Fruit fly (Drosophila melanogaster) whole organism, embryonic: ENCODE results near the gene Prim1.

Source experiments
- CG10543 ChIP-seq: fragments of 200-800 bp; sonication (Bioruptor generic); optimal IDR thresholded peaks from 3 replicates; lab custom pipeline; 2017; ENCODE audit warnings: missing biosample characterization, mild to moderate bottlenecking, missing genetic modification characterization, moderate library complexity
- CG11560 ChIP-seq: fragments of 200-800 bp; sonication (Bioruptor generic); IDR thresholded peaks from 3 replicates; pipeline ENCODE4 v1.3.6; 2022; ENCODE audit warnings: missing biosample characterization, missing genetic modification characterization
- CG12769 ChIP-seq: fragments of 200-800 bp; sonication (Bioruptor generic); optimal IDR thresholded peaks from 2 replicates; lab custom pipeline; 2019; ENCODE audit warnings: missing biosample characterization, mild to moderate bottlenecking, missing genetic modification characterization, moderate library complexity
- CG13296 ChIP-seq: fragments of 200-800 bp; sonication (Bioruptor generic); optimal IDR thresholded peaks from 3 replicates; lab custom pipeline; 2018; ENCODE audit warnings: missing biosample characterization, mild to moderate bottlenecking, missing genetic modification characterization
- CG14667 ChIP-seq: fragments of 200-800 bp; sonication (Bioruptor generic); IDR thresholded peaks from 2 replicates; pipeline ENCODE4 v1.3.6; 2022; ENCODE audit warnings: missing biosample characterization, missing genetic modification characterization
- CG1647 ChIP-seq: fragments of 200-800 bp; sonication (Bioruptor generic); optimal IDR thresholded peaks from 3 replicates; lab custom pipeline; 2016; ENCODE audit warnings: missing biosample characterization, missing genetic modification characterization
- CG17328 ChIP-seq: fragments of 200-800 bp; sonication (Bioruptor generic); IDR thresholded peaks from 2 replicates; pipeline ENCODE4 v1.3.6; 2022; ENCODE audit warnings: missing biosample characterization, missing genetic modification characterization
- CG1792 ChIP-seq: fragments of 200-800 bp; sonication (Bioruptor generic); optimal IDR thresholded peaks from 2 replicates; lab custom pipeline; 2016; ENCODE audit warnings: missing biosample characterization, missing genetic modification characterization
- CG18764 ChIP-seq: fragments of 200-800 bp; sonication (Bioruptor generic); optimal IDR thresholded peaks from 3 replicates; lab custom pipeline; 2016; ENCODE audit warnings: missing biosample characterization, missing genetic modification characterization
- CG2116 ChIP-seq: fragments of 200-800 bp; sonication (Bioruptor generic); optimal IDR thresholded peaks from 3 replicates; lab custom pipeline; 2018; ENCODE audit warnings: missing biosample characterization, mild to moderate bottlenecking, missing genetic modification characterization
- CG2875 ChIP-seq: fragments of 200-800 bp; sonication (Bioruptor generic); optimal IDR thresholded peaks from 2 replicates; lab custom pipeline; 2017; ENCODE audit warnings: missing biosample characterization, mild to moderate bottlenecking, missing genetic modification characterization, missing genetic modification reagents
- CG30020 ChIP-seq: fragments of 200-800 bp; optimal IDR thresholded peaks from 2 replicates; lab custom pipeline; 2019; ENCODE audit warnings: missing biosample characterization, mild to moderate bottlenecking, missing genetic modification characterization, moderate library complexity
- CG32532 ChIP-seq: fragments of 200-800 bp; sonication (Bioruptor generic); IDR thresholded peaks from 2 replicates; pipeline ENCODE4 v1.3.6; 2022; ENCODE audit warnings: missing biosample characterization, missing genetic modification characterization
- CG32772 ChIP-seq: fragments of 200-800 bp; sonication (Bioruptor generic); IDR thresholded peaks from 2 replicates; pipeline ENCODE4 v1.3.6; 2022; ENCODE audit warnings: missing biosample characterization, missing genetic modification characterization
- CG34422 ChIP-seq: fragments of 200-800 bp; sonication (Bioruptor generic); IDR thresholded peaks from 3 replicates; pipeline ENCODE4 v1.3.6; 2022; ENCODE audit warnings: missing biosample characterization, missing genetic modification characterization
- CG3838 ChIP-seq: fragments of 200-800 bp; sonication (Bioruptor generic); optimal IDR thresholded peaks from 3 replicates; lab custom pipeline; 2016; ENCODE audit warnings: missing biosample characterization, missing genetic modification characterization
- CG4360 ChIP-seq: fragments of 200-800 bp; sonication (Bioruptor generic); IDR thresholded peaks from 2 replicates; pipeline ENCODE4 v1.3.6; 2022; ENCODE audit warnings: missing biosample characterization, missing genetic modification characterization
- CG6683 ChIP-seq: fragments of 200-800 bp; sonication (Bioruptor generic); optimal IDR thresholded peaks from 2 replicates; lab custom pipeline; 2017; ENCODE audit warnings: missing biosample characterization, mild to moderate bottlenecking, missing genetic modification characterization, missing genetic modification reagents
- CG9817 ChIP-seq: fragments of 200-800 bp; sonication (Bioruptor generic); optimal IDR thresholded peaks from 2 replicates; lab custom pipeline; 2018; ENCODE audit warnings: missing biosample characterization, mild to moderate bottlenecking, missing genetic modification characterization, moderate library complexity
- Fer3 ChIP-seq: fragments of 200-800 bp; sonication (Bioruptor generic); optimal IDR thresholded peaks from 2 replicates; lab custom pipeline; 2018; ENCODE audit warnings: missing biosample characterization, mild to moderate bottlenecking, missing genetic modification characterization, moderate library complexity
- HmgZ ChIP-seq: fragments of 200-800 bp; sonication (Bioruptor generic); optimal IDR thresholded peaks from 2 replicates; lab custom pipeline; 2018; ENCODE audit warnings: missing biosample characterization, mild to moderate bottlenecking, missing genetic modification characterization
- Hmx ChIP-seq: fragments of 200-800 bp; sonication (Bioruptor generic); optimal IDR thresholded peaks from 2 replicates; lab custom pipeline; 2016; ENCODE audit warnings: missing biosample characterization, missing genetic modification characterization
- Lpt ChIP-seq: fragments of >200 bp; optimal IDR thresholded peaks from 2 replicates; lab custom pipeline; 2018; ENCODE audit warnings: missing biosample characterization, missing genetic modification characterization
- Neu2 ChIP-seq: fragments of 200-800 bp; sonication (Bioruptor generic); optimal IDR thresholded peaks from 3 replicates; lab custom pipeline; 2016; ENCODE audit warnings: missing biosample characterization, missing genetic modification characterization, borderline replicate concordance
- Opbp ChIP-seq: fragments of 200-800 bp; sonication (Bioruptor generic); IDR thresholded peaks from 3 replicates; pipeline ENCODE4 v1.3.6; 2022; ENCODE audit warnings: missing biosample characterization, missing genetic modification characterization; ENCODE audit not compliant: partially characterized antibody
- Rfx ChIP-seq: fragments of 200-800 bp; sonication (Bioruptor generic); IDR thresholded peaks from 2 replicates; pipeline ENCODE4 v1.3.6; 2022; ENCODE audit warnings: missing biosample characterization, missing genetic modification characterization
- Six4 ChIP-seq: fragments of 200-800 bp; sonication (Bioruptor generic); optimal IDR thresholded peaks from 2 replicates; lab custom pipeline; 2016; ENCODE audit warnings: missing biosample characterization, missing genetic modification characterization
- Sox102F ChIP-seq: fragments of 200-800 bp; sonication (Bioruptor generic); optimal IDR thresholded peaks from 2 replicates; lab custom pipeline; 2018; ENCODE audit warnings: missing biosample characterization, mild to moderate bottlenecking, missing genetic modification characterization, moderate library complexity
- Stat92E ChIP-seq, 3 experiments: fragments of >200 bp in 2 of 3; fragments of 200-800 bp in 1 of 3; sonication (Bioruptor generic) in 1 of 3; optimal IDR thresholded peaks; 2 replicates each; lab custom pipeline; 2017 to 2019; ENCODE audit warnings: missing biosample characterization in 3 of 3, missing genetic modification characterization in 3 of 3, mild to moderate bottlenecking in 1 of 3, moderate library complexity in 1 of 3
- Vsx1 ChIP-seq: fragments of 200-800 bp; sonication (Bioruptor generic); optimal IDR thresholded peaks from 2 replicates; lab custom pipeline; 2017; ENCODE audit warnings: missing biosample characterization, mild to moderate bottlenecking, missing genetic modification characterization, missing genetic modification reagents
- ac ChIP-seq: fragments of 200-800 bp; sonication (Bioruptor generic); optimal IDR thresholded peaks from 3 replicates; lab custom pipeline; 2017; ENCODE audit warnings: missing biosample characterization, mild to moderate bottlenecking, missing genetic modification characterization
- aop ChIP-seq: fragments of 200-800 bp; sonication (Bioruptor generic); IDR thresholded peaks from 2 replicates; pipeline ENCODE4 v1.3.6; 2022; ENCODE audit warnings: missing biosample characterization, missing genetic modification characterization
- bab2 ChIP-seq: fragments of 200-800 bp; sonication (Bioruptor generic); optimal IDR thresholded peaks from 2 replicates; lab custom pipeline; 2016; ENCODE audit warnings: missing biosample characterization, missing genetic modification characterization
- croc ChIP-seq: fragments of 200-800 bp; sonication (Bioruptor generic); conservative IDR thresholded peaks from 3 replicates; pipeline ENCODE4 v1.3.6; 2022; ENCODE audit warnings: missing biosample characterization, missing genetic modification characterization
- dan ChIP-seq: fragments of 200-800 bp; sonication (Bioruptor generic); IDR thresholded peaks from 2 replicates; pipeline ENCODE4 v1.3.6; 2022; ENCODE audit warnings: missing biosample characterization, missing genetic modification characterization
- dmrt99B ChIP-seq: fragments of 200-800 bp; sonication (Bioruptor generic); optimal IDR thresholded peaks from 2 replicates; lab custom pipeline; 2018; ENCODE audit warnings: missing biosample characterization, mild to moderate bottlenecking, missing genetic modification characterization, moderate library complexity
- eve ChIP-seq, 2 experiments: fragments of >200 bp; optimal IDR thresholded peaks; 2 replicates each; lab custom pipeline; 2017; ENCODE audit warnings: missing biosample characterization in 2 of 2, missing genetic modification characterization in 2 of 2
- ftz-f1 ChIP-seq: fragments of 200-800 bp; sonication (Bioruptor generic); optimal IDR thresholded peaks from 2 replicates; lab custom pipeline; 2016; ENCODE audit warnings: missing biosample characterization, missing genetic modification characterization
- gfzf ChIP-seq: fragments of 200-800 bp; sonication (Bioruptor generic); optimal IDR thresholded peaks from 2 replicates; lab custom pipeline; 2016; ENCODE audit warnings: missing biosample characterization, mild to moderate bottlenecking, missing genetic modification characterization, moderate library complexity
- her ChIP-seq: fragments of 200-800 bp; sonication (Bioruptor generic); optimal IDR thresholded peaks from 2 replicates; lab custom pipeline; 2016; ENCODE audit warnings: missing biosample characterization, missing genetic modification characterization
- jumu ChIP-seq: fragments of 200-800 bp; sonication (Bioruptor generic); optimal IDR thresholded peaks from 3 replicates; lab custom pipeline; 2016; ENCODE audit warnings: missing biosample characterization, missing genetic modification characterization
- lbe ChIP-seq: fragments of 200-800 bp; sonication (Bioruptor generic); optimal IDR thresholded peaks from 2 replicates; lab custom pipeline; 2016; ENCODE audit warnings: missing biosample characterization, mild to moderate bottlenecking, missing genetic modification characterization
- pita ChIP-seq: fragments of 200-800 bp; sonication (Bioruptor generic); optimal IDR thresholded peaks from 2 replicates; lab custom pipeline; 2017; ENCODE audit warnings: missing biosample characterization, mild to moderate bottlenecking, missing genetic modification characterization
- pros ChIP-seq: fragments of 200-800 bp; sonication (Bioruptor generic); optimal IDR thresholded peaks from 3 replicates; lab custom pipeline; 2019; ENCODE audit warnings: missing biosample characterization, mild to moderate bottlenecking, missing genetic modification characterization, moderate library complexity
- pzg ChIP-seq: fragments of 200-800 bp; sonication (Bioruptor generic); optimal IDR thresholded peaks from 3 replicates; lab custom pipeline; 2018; ENCODE audit warnings: missing biosample characterization, mild to moderate bottlenecking, missing genetic modification characterization, moderate library complexity
- repo ChIP-seq: fragments of 200-800 bp; sonication (Bioruptor generic); optimal IDR thresholded peaks from 2 replicates; lab custom pipeline; 2016; ENCODE audit warnings: missing biosample characterization, missing genetic modification characterization
- tna ChIP-seq: fragments of 200-800 bp; sonication (Bioruptor generic); IDR thresholded peaks from 2 replicates; pipeline ENCODE4 v1.3.6; 2022; ENCODE audit warnings: missing biosample characterization, missing genetic modification characterization; ENCODE audit not compliant: partially characterized antibody
- trem ChIP-seq: fragments of 200-800 bp; optimal IDR thresholded peaks from 3 replicates; lab custom pipeline; 2019; ENCODE audit warnings: missing biosample characterization, mild to moderate bottlenecking, missing genetic modification characterization, moderate library complexity
- vvl ChIP-seq: fragments of 200-800 bp; sonication (Bioruptor generic); IDR thresholded peaks from 2 replicates; pipeline ENCODE4 v1.3.6; 2022; ENCODE audit warnings: missing biosample characterization, missing genetic modification characterization
- zen2 ChIP-seq: fragments of 200-800 bp; sonication (Bioruptor generic); IDR thresholded peaks from 3 replicates; pipeline ENCODE4 v1.3.6; 2022; ENCODE audit warnings: missing biosample characterization, missing genetic modification characterization; ENCODE audit not compliant: partially characterized antibody

The Prim1 gene

dm6 chr3L:8295227-8295626 lies 44.9 kb upstream of the Prim1 start, which contains the start of gene CG7201:
CG7201 (minus strand) TSS chr3L:8295327.
- TF ChIP-seq pros (GFP tag; lab: Kevin White, UChicago) (no peak), CG30020 (tag; lab: Kevin White, UChicago) (no peak), CG1792 (no peak), CG34422 (GFP tag; lab: Robert Waterston, UW) (no peak), CG17328 (no peak), CG3838 (GFP tag; lab: Kevin White, UChicago) (no peak), Neu2 (GFP tag; lab: Kevin White, UChicago) (no peak), Lpt (GFP tag; lab: Kevin White, UChicago) (no peak), repo (GFP tag; lab: Kevin White, UChicago) (no peak), Stat92E (GFP tag; optimal IDR thresholded peaks at IDR 0.05; lab: Kevin White, UChicago) (no peak), CG18764 (GFP tag; lab: Kevin White, UChicago) (no peak), CG11560 (tag; lab: Robert Waterston, UW) (no peak), croc (GFP tag; lab: Robert Waterston, UW) (no peak), Sox102F (GFP tag; lab: Kevin White, UChicago) (no peak), HmgZ (tag; lab: Kevin White, UChicago) (no peak)

- TF ChIP-seq dmrt99B (tag; lab: Kevin White, UChicago) (no peak), pzg (GFP tag; lab: Kevin White, UChicago) (peak; percentile 53), pita (no peak), bab2 (GFP tag; lab: Kevin White, UChicago) (no peak), CG6683 (no peak), ftz-f1 (GFP tag; lab: Kevin White, UChicago) (no peak), CG12769 (tag; lab: Kevin White, UChicago) (no peak), lbe (GFP tag; lab: Kevin White, UChicago) (no peak), CG4360 (GFP tag; lab: Robert Waterston, UW) (no peak), CG1647 (GFP tag; lab: Kevin White, UChicago) (no peak), CG9817 (tag; lab: Kevin White, UChicago) (no peak), her (GFP tag; lab: Kevin White, UChicago) (no peak), CG13296 (GFP tag; lab: Kevin White, UChicago) (no peak), zen2 (GFP tag; lab: Robert Waterston, UW) (peak; percentile 91), CG2875 (GFP tag; lab: Kevin White, UChicago) (no peak), CG2116 (GFP tag; lab: Kevin White, UChicago) (peak; percentile 82), CG1792 (no peak), CG32772 (GFP tag; lab: Robert Waterston, UW) (no peak), Fer3 (tag; lab: Kevin White, UChicago) (no peak), tna (GFP tag; lab: Robert Waterston, UW) (peak; percentile 89), eve (GFP tag; optimal IDR thresholded peaks at IDR 0.05; lab: Kevin White, UChicago) (no peak), CG32532 (GFP tag; lab: Robert Waterston, UW) (no peak), gfzf (GFP tag; lab: Kevin White, UChicago) (no peak), CG14667 (GFP tag; lab: Robert Waterston, UW) (no peak), Rfx (GFP tag; lab: Robert Waterston, UW) (no peak), Hmx (GFP tag; lab: Kevin White, UChicago) (no peak), Six4 (GFP tag; lab: Kevin White, UChicago) (no peak), CG10543 (GFP tag; lab: Kevin White, UChicago) (no peak), Vsx1 (GFP tag; lab: Kevin White, UChicago) (peak; percentile 12), dan (GFP tag; lab: Robert Waterston, UW) (no peak), ac (GFP tag; lab: Kevin White, UChicago) (no peak), vvl (no peak), trem (tag; lab: Kevin White, UChicago) (peak; percentile 61), jumu (GFP tag; lab: Kevin White, UChicago) (no peak), aop (GFP tag; lab: Robert Waterston, UW) (no peak), Opbp (GFP tag; lab: Robert Waterston, UW) (peak; percentile 72; the same call in 2 of the 3 replicates)
These were observed 43.2 kb upstream of the Prim1 start, which contains the start of gene Rab19 for dm6 chr3L:8296941-8297340. Rab19 (plus strand) TSS chr3L:8297018.
